Worm (Caenorhabditis elegans): ENCODE measurements around the gene moc-5.

The moc-5 gene

DNA sequence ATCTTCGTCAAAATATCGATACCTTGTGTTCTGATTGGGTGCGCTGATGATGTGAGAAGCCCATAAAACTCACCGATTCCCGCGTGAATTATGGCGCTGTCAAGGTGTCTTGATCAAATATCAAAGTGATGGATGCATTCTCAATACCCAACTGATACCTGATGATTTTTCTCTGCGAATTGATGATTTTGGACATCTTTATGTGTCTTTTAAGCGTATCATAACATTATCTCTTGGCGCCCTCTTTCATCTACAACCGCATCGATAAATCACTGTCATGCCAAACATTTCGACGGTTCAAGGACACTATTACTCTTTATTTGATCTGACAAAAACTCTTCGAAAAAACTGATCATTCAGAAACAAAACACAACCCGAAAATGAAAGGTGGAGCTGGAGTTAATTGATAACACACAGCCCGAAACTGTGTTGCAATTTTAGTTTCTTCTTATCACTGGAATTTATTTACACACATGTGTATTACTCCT lies 18.5 kb downstream of the moc-5 start:
- TF ChIP-seq hlh-30 (tag; optimal IDR thresholded peaks at IDR 0.05; ENCODE audit: insufficient read depth) (no peak), pqm-1 (tag; optimal IDR thresholded peaks at IDR 0.05) (no peak), ceh-22 (tag; optimal IDR thresholded peaks at IDR 0.05) (no peak), pros-1 (tag; optimal IDR thresholded peaks at IDR 0.05) (no peak), unc-55 (GFP tag; optimal IDR thresholded peaks at IDR 0.05) (peak; percentile 57), elt-2 (tag; optimal IDR thresholded peaks at IDR 0.05) (no peak)

DNA sequence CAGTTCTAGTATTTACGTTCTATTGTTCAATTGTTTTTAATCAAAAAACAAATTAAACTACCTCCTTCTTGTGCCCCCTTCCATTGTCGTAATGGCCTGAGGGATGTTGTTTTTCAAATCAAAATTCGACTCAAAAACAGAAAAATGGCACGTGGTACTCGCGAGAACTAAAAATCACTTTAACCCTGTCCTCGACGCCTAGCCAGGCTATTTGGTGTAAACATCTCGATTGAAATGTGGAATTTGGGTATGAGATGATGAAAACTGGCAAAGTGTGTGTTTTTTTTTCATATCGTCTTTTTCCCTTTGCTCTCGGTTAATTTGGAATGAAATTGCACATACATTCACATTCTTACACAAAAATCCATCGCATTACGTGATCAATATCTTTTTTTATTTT lies 19.1 kb downstream of the moc-5 start:
- TF ChIP-seq sdc-2 (tag; optimal IDR thresholded peaks at IDR 0.05) = no peak
- no peak for TF ChIP-seq lin-11 (tag; optimal IDR thresholded peaks at IDR 0.05)
- TF ChIP-seq unc-3 (GFP tag; conservative IDR thresholded peaks at IDR 0.05) = no peak
- TF ChIP-seq unc-3 (tag; optimal IDR thresholded peaks at IDR 0.05) = no peak
- TF ChIP-seq pha-2 (tag; optimal IDR thresholded peaks at IDR 0.05) = no peak
- no peak for TF ChIP-seq madf-2 (tag; optimal IDR thresholded peaks at IDR 0.05)
- no peak for TF ChIP-seq hlh-6 (tag; optimal IDR thresholded peaks at IDR 0.05)
- TF ChIP-seq eyg-1 (tag; optimal IDR thresholded peaks at IDR 0.05) = no peak
- TF ChIP-seq K09A11.1 (tag; optimal IDR thresholded peaks at IDR 0.05; ENCODE audit: insufficient read depth) = no peak
- no peak for TF ChIP-seq unc-55 (GFP tag; optimal IDR thresholded peaks at IDR 0.05)
- no peak for TF ChIP-seq ceh-31 (tag; optimal IDR thresholded peaks at IDR 0.05)
- no peak for TF ChIP-seq odd-2 (tag; optimal IDR thresholded peaks at IDR 0.05)
- TF ChIP-seq sox-4 (tag; optimal IDR thresholded peaks at IDR 0.05) = no peak
- no peak for TF ChIP-seq ahr-1 (tag; optimal IDR thresholded peaks at IDR 0.05)
- no peak for TF ChIP-seq fax-1 (tag; optimal IDR thresholded peaks at IDR 0.05)
- no peak for TF ChIP-seq ceh-45 (GFP tag; IDR thresholded peaks at IDR 0.05)
- no peak for TF ChIP-seq dve-1 (tag; optimal IDR thresholded peaks at IDR 0.05)
- no peak for TF ChIP-seq ceh-18 (tag; optimal IDR thresholded peaks at IDR 0.05)
- TF ChIP-seq ttx-3 (tag; optimal IDR thresholded peaks at IDR 0.05) = no peak
- no peak for TF ChIP-seq pax-1 (tag; optimal IDR thresholded peaks at IDR 0.05)
- no peak for TF ChIP-seq C38D4.7 (GFP tag; optimal IDR thresholded peaks at IDR 0.05)

DNA sequence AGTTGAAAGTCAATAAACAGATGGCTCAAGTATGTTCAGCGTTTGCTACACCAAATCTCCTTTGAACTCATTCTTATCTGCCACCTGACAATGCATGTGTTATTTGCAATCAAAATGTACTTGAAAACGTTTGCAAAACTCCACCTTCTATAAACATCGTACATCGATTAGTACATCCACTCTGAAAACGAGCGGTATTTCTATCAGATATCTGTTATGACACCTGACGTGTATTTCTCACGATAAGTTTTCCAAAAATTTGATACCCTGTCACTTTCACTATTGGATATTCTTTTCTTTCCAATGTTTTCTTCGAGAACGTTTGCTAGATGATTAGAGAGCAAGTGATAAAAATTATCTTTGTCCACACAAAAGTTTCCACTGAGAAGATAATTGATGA lies 21.4 kb downstream of the moc-5 start:
- TF ChIP-seq sdc-2 (tag; optimal IDR thresholded peaks at IDR 0.05) (no peak), ceh-18 (tag; optimal IDR thresholded peaks at IDR 0.05) (peak; percentile 34)

DNA sequence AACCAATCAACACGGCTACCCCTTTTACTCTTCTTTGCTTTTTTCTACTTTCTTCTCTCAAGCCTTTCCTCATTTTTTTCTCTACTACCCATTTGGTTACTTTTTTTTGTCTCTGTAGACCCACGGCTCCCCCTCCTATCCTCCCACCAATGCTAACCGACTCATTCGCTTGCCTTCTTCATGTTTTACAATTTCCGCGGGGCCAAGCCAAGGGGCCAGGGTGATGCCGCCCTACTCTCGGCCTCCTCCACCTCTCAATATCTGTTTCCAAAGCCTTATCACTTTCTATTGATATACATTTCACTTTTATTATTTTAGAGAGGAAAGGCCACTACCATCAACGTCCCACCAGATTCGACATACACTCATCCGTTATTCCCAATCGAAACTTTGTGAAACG lies 22.4 kb downstream of the moc-5 start, which contains the start of gene F49E2.5:
F49E2.5 (plus strand) TSS at position 301 of the 400 bp plus-strand sequence.
- TF ChIP-seq ceh-18 (tag; optimal IDR thresholded peaks at IDR 0.05) = peak; percentile 15
- no peak for TF ChIP-seq ceh-30 (tag; optimal IDR thresholded peaks at IDR 0.05)

DNA sequence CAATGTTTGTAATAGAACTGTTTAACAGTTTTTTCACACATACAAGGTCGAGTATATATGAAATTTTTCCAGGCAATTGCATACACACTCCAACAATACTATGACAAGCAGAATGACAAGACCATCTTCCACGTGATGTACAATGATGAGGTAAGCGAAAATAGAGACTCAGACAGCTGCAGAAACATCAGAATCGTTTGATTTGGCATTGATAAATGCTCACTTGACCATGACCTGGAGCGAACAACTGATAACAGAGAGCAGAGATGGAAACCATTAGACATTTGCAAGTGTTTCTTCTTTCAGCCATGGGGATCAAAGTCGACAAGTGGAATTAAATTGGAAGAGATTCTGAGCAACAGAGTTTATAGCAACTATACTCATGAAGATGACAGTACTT lies 25.3 kb downstream of the moc-5 start:
- TF ChIP-seq Y22D7AL.16 (tag; optimal IDR thresholded peaks at IDR 0.05) (no peak), elt-2 (tag; optimal IDR thresholded peaks at IDR 0.05) (peak; percentile 81)

DNA sequence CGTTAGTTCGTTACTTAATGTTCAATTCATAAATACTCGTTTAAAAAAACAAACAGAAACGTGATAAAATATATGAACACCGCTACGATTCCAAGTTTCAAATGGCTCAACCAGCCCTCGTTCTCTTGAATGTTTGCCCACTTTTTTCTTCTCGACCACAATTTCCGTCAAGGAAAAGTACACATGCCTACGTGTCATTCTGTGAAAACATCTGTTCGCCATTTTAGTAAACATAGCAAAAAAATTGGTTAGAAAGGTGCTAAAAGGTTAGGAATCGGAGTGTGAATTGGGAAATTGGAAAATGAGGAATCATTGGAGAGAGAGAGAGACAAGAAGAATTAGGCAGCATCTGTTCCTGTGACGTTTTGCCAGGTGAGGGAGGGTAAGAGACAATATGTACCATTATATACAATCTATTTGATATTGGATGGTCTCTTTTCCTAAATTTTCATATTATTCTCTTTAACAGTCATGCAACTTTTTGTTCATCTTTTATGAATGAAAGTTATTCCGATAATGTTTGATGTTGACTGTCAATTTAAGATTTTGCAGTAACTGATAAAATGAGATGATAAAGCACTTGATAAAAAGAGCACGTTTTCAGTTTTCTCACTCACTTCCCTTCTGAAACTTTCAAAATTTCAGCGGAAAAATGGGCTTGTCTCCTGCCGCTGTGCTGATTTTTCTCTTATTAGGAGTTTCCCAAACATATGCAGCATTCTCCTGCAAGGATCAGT lies 26.3 kb downstream of the moc-5 start, which contains the start of gene nuc-1:
nuc-1 (plus strand) TSS at position 612 of the 737 bp plus-strand sequence.
- TF ChIP-seq ztf-16 (tag; optimal IDR thresholded peaks at IDR 0.05) = no peak
- TF ChIP-seq elt-2 (tag; optimal IDR thresholded peaks at IDR 0.05) = peak; percentile 16
